Worm (Caenorhabditis elegans) whole organism, L4/young adult: ENCODE results near the gene eif-2Bdelta.

Source experiments
- W03F9.2 ChIP-seq: fragments of 150-350 bp; optimal IDR thresholded peaks from 2 replicates; lab custom pipeline; 2014; ENCODE audit warnings: missing biosample characterization, missing genetic modification characterization
- dao-5 ChIP-seq: sonication (generic microtip); optimal IDR thresholded peaks from 2 replicates; lab custom pipeline; 2016; ENCODE audit warnings: missing genotype, missing genetic modification characterization, moderate library complexity, missing compliant biosample characterization
- him-1 ChIP-seq: sonication (generic microtip); optimal IDR thresholded peaks from 2 replicates; lab custom pipeline; 2016; ENCODE audit warnings: missing genotype, missing genetic modification reagents, missing genetic modification characterization, missing compliant biosample characterization

The eif-2Bdelta gene

DNA sequence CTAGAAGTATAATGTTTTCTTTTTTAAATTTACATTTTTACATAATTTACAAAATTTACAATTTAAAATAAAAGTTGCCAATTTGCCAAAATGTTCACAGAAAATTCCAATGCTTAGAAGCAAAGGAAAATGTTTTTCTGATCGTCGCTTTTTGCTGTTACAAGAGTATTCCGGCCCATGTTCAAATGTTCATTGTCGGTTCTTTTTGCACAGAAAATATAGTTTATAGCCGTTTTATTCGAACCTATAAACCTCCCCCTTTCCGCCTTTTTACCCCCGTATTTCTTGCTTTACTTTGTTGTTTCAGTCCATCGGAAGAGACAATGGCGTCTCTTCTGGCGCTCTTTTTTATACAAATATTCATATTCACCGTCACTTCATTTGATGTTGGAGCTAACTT is 21.0 kb downstream of the eif-2Bdelta start, which contains the start of gene tag-329:
TSS of gene tag-329 (plus strand) at position 301 of the 400 bp plus-strand sequence.
- TF ChIP-seq him-1, result no peak
- no peak for TF ChIP-seq dao-5 (tag; lab: Kevin White, UChicago)
- TF ChIP-seq W03F9.2 (tag; lab: Kevin White, UChicago), result no peak

DNA sequence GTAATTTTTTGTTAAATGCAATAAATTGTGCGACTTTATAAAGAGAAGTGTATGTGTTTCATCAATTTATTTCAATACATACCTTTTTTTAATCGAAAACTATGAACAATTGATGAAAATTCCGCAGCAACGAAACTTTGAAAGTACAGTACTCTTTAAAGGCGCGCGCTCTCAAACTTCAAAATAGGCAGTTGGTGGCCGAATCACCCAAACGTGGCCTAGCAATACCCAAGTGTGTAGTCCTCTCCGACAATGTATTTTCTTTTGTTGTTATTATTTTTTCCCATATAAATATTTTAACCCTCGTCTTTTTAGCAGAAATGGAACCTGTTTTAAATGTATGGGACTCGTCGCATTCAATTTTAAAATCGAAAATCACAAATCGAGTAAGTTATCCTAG is 22.9 kb downstream of the eif-2Bdelta start, which contains the start of gene C50F4.4:
TSS of gene C50F4.4 (plus strand) at position 267 of the 400 bp plus-strand sequence.
- TF ChIP-seq dao-5 (tag; lab: Kevin White, UChicago) (no peak), him-1 (peak; percentile 2)

DNA sequence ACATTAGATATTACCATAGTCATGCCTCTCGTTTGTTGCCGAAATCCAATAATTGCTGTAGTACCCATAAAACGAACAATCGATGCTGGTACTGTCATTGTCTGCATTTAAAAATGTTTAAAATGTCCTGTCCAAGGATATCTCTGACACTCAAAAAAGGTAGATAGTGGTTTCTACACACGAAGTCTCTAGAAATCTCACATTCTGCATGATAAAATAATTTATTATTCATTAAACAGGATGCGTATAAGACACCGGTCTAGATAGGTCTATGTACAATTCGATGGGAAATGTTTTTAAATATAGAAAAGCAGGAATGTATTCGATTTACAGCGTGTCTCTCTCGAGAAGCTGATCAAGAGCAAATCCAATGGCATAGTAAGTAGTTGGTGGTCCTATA is 26.0 kb downstream of the eif-2Bdelta start, which contains the start of gene C50F4.12:
TSS of gene C50F4.12 (minus strand) at position 101 of the 400 bp plus-strand sequence.
- TF ChIP-seq him-1 (no peak), W03F9.2 (tag; lab: Kevin White, UChicago) (no peak), dao-5 (tag; lab: Kevin White, UChicago) (no peak)

DNA sequence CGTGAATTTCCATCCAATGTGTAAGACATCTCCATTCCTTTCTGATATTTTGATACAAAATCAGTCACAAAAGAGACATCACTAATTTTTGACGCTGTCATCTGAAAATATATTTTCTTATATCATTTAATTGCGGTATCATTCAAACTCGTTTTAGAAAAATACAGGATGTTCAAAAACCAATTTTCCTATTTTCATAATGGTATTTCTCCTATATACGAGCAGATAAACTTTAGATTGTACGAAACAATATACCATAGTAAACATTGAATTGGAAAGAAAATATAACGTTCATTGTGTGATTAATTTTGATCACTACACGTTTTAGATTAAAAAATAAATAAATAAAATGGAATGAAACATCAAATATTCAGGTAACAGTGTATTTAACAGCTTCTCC is 27.9 kb downstream of the eif-2Bdelta start, which contains the start of gene C50F4.16:
TSS of gene C50F4.16 (minus strand) at position 101 of the 400 bp plus-strand sequence.
- TF ChIP-seq W03F9.2 (tag; lab: Kevin White, UChicago), result no peak
- no peak for TF ChIP-seq him-1
- no peak for TF ChIP-seq dao-5 (tag; lab: Kevin White, UChicago)

DNA sequence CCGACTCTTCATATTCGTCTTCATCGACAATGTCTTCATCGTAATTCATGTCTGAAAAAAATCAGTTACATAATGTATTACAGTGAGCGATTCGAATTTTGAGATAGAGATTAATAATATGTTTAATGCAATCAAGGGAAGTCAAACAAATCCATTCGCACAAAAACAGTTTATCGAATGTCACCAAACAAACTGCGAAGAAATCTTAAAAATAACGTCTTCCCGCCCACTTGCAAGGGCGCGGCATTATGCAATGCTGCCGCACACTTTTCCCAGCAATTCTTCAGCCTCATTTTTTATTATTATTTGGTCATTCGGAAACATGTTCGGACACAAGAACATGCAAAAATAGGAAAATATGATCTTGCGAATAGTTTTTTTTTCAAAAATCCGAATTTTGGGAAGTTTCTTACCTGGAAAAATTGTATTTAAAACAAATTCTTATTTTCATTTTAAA is 30.6 kb downstream of the eif-2Bdelta start, which contains the start of gene mdf-1:
TSS of gene mdf-1 (minus strand) at position 51 of the 457 bp plus-strand sequence.
- TF ChIP-seq him-1 (peak; percentile 44), W03F9.2 (tag; lab: Kevin White, UChicago) (peak; percentile 29), dao-5 (tag; lab: Kevin White, UChicago) (no peak)

DNA sequence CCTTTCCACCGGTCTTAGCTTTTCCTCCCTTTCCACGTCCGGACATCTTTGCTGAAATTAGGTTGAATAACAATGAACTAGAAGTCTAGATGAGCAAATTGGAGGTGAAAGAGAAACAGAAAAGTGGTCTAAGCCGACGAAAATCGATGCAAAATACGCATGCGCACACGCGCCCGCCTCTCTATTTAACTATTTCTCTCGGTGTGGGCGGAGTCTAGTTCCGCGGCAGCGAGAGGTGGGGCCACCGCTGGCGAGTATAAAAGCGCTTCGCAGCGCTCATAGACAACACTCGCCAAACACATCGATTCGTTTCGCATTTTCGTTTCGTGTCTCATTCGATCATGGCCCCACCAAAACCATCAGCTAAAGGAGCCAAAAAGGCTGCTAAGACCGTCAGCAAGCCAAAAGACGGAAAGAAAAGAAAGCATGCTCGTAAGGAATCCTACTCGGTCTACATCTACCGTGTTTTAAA is 31.6 kb downstream of the eif-2Bdelta start, which contains the start of the genes his-35 and his-41:
TSS of gene his-35 (minus strand) at position 51 of the 472 bp plus-strand sequence.
TSS of gene his-41 (plus strand) at position 299 of the 472 bp plus-strand sequence.
- TF ChIP-seq W03F9.2 (tag; lab: Kevin White, UChicago) (no peak), him-1 (no peak)

DNA sequence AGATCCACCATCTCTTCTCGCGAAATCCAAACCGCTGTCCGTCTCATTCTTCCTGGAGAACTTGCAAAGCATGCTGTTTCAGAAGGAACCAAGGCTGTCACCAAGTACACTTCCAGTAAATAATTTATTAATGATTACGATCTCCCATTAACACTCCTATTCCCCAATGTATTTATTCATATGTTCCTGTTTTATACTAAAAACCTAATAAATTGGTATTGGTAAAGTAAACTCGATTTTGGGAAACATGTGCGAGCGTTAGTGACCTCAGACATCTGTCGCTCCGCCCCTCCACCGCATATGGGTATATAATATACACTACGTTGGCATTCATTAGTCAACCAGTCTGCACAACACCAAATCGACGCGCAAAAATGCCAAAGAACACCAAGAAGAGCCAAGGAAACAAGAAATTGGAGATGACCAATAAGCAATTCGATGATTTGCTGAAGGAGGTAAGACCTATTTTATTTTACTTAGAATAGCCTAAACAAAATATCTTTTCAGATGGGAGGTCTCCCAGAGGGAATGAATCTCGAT is 32.5 kb downstream of the eif-2Bdelta start, which contains the start of gene C50F4.6:
TSS of gene C50F4.6 (plus strand) at position 51 of the 540 bp plus-strand sequence.
- TF ChIP-seq him-1 (no peak), W03F9.2 (tag; lab: Kevin White, UChicago) (no peak), dao-5 (tag; lab: Kevin White, UChicago) (no peak)

DNA sequence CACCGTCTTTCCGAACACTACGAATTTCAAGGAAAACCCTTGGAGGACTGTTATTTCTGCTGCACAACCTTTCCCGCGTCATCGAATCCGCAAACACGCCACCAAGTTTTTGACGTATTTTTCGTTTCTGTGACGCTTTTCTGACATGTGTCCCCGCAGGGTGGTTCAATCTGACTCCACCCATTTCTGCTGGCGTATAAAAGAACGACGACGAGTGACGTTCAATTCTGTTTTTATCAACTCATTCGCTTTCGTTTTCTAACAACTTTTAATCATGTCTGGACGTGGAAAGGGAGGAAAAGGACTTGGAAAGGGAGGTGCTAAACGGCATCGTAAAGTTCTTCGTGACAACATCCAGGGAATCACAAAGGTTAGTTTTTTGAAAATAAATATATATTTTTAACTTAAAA is 33.2 kb downstream of the eif-2Bdelta start, which contains the start of gene his-37:
TSS of gene his-37 (plus strand) at position 246 of the 410 bp plus-strand sequence.
- TF ChIP-seq him-1 (peak; percentile 96), W03F9.2 (tag; lab: Kevin White, UChicago) (peak; percentile 97), dao-5 (tag; lab: Kevin White, UChicago) (peak; percentile 37)

DNA sequence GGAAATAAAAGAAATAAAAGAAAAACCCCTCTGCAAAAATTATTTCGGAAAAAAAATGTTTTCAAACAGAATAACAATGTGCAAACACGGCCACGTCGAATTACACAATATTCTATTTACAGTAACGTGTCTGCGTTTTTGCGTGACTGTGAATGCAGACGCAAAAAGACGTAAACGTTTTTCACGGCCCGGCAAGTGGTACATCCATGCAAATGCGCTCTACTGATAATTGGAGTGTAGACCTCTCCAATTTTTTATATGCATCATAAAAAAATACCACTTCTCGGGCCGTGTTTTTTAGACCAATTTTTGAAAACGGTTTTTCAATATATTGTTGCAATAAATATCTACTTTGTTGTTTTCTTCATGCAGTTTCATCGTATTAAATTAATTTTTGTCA is 35.8 kb downstream of the eif-2Bdelta start, which contains the start of gene nstp-10:
TSS of gene nstp-10 (minus strand) at position 378 of the 400 bp plus-strand sequence.
- TF ChIP-seq him-1 (no peak), W03F9.2 (tag; lab: Kevin White, UChicago) (peak; percentile 65), dao-5 (tag; lab: Kevin White, UChicago) (no peak)

DNA sequence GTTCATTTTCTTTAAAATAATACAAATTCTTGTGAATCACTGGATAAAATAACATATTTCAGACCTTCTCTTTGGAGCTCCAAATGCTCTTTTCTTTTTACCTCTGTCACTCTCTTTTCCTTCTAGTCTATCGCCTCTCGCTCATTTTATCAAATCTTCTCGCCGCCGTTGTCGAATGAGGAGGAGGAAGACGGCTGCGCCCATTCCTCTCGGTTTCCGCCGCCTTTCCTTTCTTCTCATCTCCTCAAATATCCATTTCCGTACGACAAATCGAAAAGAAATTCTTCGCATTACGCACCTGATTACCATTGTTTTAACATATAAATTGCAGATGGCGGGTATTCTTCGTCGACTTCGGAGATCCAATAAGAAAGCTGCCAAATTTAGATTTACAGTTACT is 36.7 kb downstream of the eif-2Bdelta start, which contains the start of gene ehbp-1:
TSS of gene ehbp-1 (plus strand) at position 332 of the 400 bp plus-strand sequence.
- TF ChIP-seq W03F9.2 (tag; lab: Kevin White, UChicago), result no peak

DNA sequence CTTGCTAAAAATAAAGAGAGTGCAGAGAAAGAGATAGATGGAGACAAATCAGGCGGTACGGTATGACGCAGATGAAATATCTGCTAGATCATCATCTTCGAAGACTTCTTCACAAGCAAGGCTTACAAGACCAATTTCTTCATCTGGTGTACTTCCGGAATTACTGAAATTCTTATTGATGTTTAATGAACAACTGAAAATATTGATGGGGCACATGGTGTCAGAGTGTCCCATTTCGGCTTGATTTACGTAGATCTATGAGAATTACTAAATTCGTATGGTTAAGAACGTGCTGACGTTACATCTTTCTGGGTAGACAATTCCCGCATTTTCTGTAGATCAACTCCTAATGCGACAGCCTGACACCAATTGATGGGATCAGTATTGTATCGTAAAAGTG is 43.0 kb downstream of the eif-2Bdelta start:
- TF ChIP-seq dao-5 (tag; lab: Kevin White, UChicago), result no peak
- TF ChIP-seq W03F9.2 (tag; lab: Kevin White, UChicago), result no peak
- no peak for TF ChIP-seq him-1

DNA sequence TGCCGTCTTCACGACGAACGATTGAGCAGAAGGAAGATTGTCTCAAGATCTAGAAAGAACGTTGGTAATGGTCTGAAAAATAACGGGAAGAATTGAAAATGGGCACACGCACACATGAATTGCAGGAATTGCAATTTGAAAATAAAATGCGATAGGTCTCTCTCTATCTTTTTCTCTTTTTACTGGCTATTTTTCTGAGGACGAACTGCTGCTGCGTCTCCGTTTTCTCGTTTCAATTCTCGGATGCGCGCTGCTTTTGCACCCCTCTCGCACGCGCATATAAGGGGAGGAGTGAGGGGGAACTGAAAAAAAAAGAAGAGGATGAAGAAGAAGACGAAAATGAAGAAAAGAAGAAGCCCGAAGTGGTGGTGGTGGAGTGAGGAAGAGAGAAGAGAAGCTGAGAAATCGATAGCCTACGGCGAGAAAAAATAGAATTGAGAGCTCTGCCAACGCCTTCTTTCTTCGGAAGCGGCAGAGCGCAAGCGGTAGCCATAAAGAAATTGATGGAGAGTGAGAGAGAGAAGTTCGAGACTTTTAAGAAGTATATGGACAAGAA is 48.1 kb downstream of the eif-2Bdelta start, which contains the start of gene rgef-1:
TSS of gene rgef-1 (minus strand) at position 51 of the 556 bp plus-strand sequence.
- TF ChIP-seq dao-5 (tag; lab: Kevin White, UChicago) (no peak), him-1 (peak; percentile 61)

DNA sequence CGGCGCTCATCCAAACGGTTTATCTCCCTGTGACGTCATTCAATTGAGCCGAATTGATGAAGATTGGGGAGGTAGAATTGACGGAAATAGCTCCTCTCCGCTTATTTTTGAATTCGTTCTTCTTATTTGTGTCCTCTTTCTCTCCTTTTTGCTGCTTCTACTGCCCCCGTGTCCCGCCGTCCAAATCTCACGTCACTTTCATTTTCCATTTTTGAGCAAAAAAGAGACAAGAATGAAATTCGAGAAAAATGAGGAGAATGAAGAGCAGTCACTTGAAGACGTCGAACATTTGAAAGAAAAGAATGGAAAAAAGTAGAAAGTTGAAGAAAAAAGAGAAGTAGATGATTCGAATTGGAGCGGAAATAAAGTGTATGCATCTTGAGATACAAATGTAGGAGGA is 50.0 kb downstream of the eif-2Bdelta start:
- no peak for TF ChIP-seq him-1
- TF ChIP-seq W03F9.2 (tag; lab: Kevin White, UChicago), result no peak
- TF ChIP-seq dao-5 (tag; lab: Kevin White, UChicago), result no peak
